Fruit fly (Drosophila melanogaster) whole organism, adult: Measurements from ENCODE around the gene SsRbeta.

Source experiments
- CG11617 ChIP-seq: fragments of 200-800 bp; sonication (Bioruptor generic); optimal IDR thresholded peaks from 2 replicates; lab custom pipeline; 2017; ENCODE audit warnings: mild to moderate bottlenecking, missing biosample characterization, missing genetic modification reagents, missing genetic modification characterization
- CG12768 ChIP-seq: fragments of 200-800 bp; sonication (Bioruptor generic); optimal IDR thresholded peaks from 2 replicates; lab custom pipeline; 2017; ENCODE audit warnings: missing biosample characterization, missing genetic modification characterization, mild to moderate bottlenecking, moderate library complexity, missing genetic modification reagents
- CG14711 ChIP-seq: fragments of 200-800 bp; sonication (Bioruptor generic); optimal IDR thresholded peaks from 2 replicates; lab custom pipeline; 2018; ENCODE audit warnings: missing biosample characterization, mild to moderate bottlenecking, missing genetic modification characterization, moderate library complexity
- CG1620 ChIP-seq: fragments of 200-800 bp; sonication (Bioruptor generic); optimal IDR thresholded peaks from 2 replicates; lab custom pipeline; 2016; ENCODE audit warnings: missing biosample characterization, missing genetic modification characterization
- CG33017 ChIP-seq: fragments of 200-800 bp; sonication (Bioruptor generic); optimal IDR thresholded peaks from 2 replicates; lab custom pipeline; 2018; ENCODE audit warnings: missing biosample characterization, mild to moderate bottlenecking, missing genetic modification characterization, moderate library complexity
- CG5204 ChIP-seq: fragments of 200-800 bp; sonication (Bioruptor generic); optimal IDR thresholded peaks from 2 replicates; lab custom pipeline; 2016; ENCODE audit warnings: missing biosample characterization, missing genetic modification characterization
- CG7045 ChIP-seq: fragments of 200-800 bp; sonication (Bioruptor generic); optimal IDR thresholded peaks from 2 replicates; lab custom pipeline; 2017; ENCODE audit warnings: missing biosample characterization, mild to moderate bottlenecking, missing genetic modification characterization
- CG7101 ChIP-seq: fragments of 200-800 bp; sonication (Bioruptor generic); optimal IDR thresholded peaks from 2 replicates; lab custom pipeline; 2018; ENCODE audit warnings: missing biosample characterization, mild to moderate bottlenecking, missing genetic modification characterization, moderate library complexity
- Clk ChIP-seq: fragments of 200-800 bp; sonication (Bioruptor generic); optimal IDR thresholded peaks from 2 replicates; lab custom pipeline; 2017; ENCODE audit warnings: missing biosample characterization, missing genetic modification characterization
- Crg-1 ChIP-seq: fragments of 200-800 bp; sonication (Bioruptor generic); optimal IDR thresholded peaks from 2 replicates; lab custom pipeline; 2016; ENCODE audit warnings: missing biosample characterization, missing genetic modification characterization
- Hr96 ChIP-seq: fragments of 200-800 bp; sonication (Bioruptor generic); optimal IDR thresholded peaks from 2 replicates; lab custom pipeline; 2016; ENCODE audit warnings: missing biosample characterization, missing genetic modification characterization
- Mnt ChIP-seq: fragments of 200-800 bp; sonication (Bioruptor generic); optimal IDR thresholded peaks from 2 replicates; lab custom pipeline; 2016; ENCODE audit warnings: missing biosample characterization, mild to moderate bottlenecking, missing genetic modification characterization
- bab1 ChIP-seq: fragments of 200-800 bp; sonication (Bioruptor generic); optimal IDR thresholded peaks from 3 replicates; lab custom pipeline; 2019; ENCODE audit warnings: missing biosample characterization, mild to moderate bottlenecking, missing genetic modification characterization, moderate library complexity
- cic ChIP-seq: fragments of 200-800 bp; sonication (Bioruptor generic); optimal IDR thresholded peaks from 2 replicates; lab custom pipeline; 2017; ENCODE audit warnings: missing biosample characterization, mild to moderate bottlenecking, missing genetic modification characterization, moderate library complexity
- cnc ChIP-seq, 2 experiments: fragments of >200 bp; optimal IDR thresholded peaks; 2 replicates each; lab custom pipeline; 2017
- kay ChIP-seq: fragments of 200-800 bp; sonication (Bioruptor generic); peaks from one replicate; lab custom pipeline; 2016; ENCODE audit warnings: missing biosample characterization, missing genetic modification characterization, borderline replicate concordance
- ovo ChIP-seq: fragments of 200-800 bp; sonication (Bioruptor generic); optimal IDR thresholded peaks from 2 replicates; lab custom pipeline; 2016; ENCODE audit warnings: missing biosample characterization, missing genetic modification characterization
- pad ChIP-seq: fragments of 200-800 bp; sonication (Bioruptor generic); optimal IDR thresholded peaks from 3 replicates; lab custom pipeline; 2017; ENCODE audit warnings: missing biosample characterization, missing genetic modification characterization, mild to moderate bottlenecking, moderate library complexity, missing genetic modification reagents
- tj ChIP-seq: fragments of 200-800 bp; sonication (Bioruptor generic); optimal IDR thresholded peaks from 3 replicates; lab custom pipeline; 2017; ENCODE audit warnings: missing biosample characterization, mild to moderate bottlenecking, missing genetic modification characterization, moderate library complexity
- toe ChIP-seq: fragments of 200-800 bp; sonication (Bioruptor generic); optimal IDR thresholded peaks from 2 replicates; lab custom pipeline; 2016; ENCODE audit warnings: missing biosample characterization, missing genetic modification characterization

The SsRbeta gene

DNA sequence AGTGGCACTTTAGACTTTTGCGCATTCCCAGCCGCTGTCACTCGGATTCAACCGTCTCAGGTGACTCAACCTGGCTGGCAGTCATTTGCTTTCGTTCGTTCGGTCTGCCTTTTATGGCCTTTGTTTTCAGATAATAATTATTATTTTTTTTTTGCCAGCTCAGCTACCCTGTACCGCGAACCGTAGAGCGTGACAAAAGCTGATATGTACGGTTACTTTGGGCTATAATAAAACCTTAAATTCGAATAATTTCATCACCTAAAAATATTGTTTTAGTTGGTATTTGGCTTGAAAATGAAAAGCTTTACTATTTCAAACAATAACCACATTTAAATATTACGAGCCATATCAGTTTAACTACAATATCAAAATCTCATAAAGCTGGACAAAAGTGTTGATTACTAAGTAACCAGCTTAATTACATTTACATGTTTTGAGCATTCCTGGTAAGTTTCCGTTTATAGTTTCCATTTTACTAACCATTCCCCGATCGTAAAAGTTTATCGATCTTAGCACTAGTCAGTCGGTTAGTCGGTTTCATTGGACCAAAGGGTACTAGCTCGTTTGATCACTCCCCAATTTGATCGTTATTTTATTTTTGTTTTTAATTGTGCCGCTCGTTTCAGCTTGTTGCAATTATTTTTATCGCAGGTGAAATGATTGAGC, 21.6 kb downstream of the SsRbeta start:
- peak; percentile 16 for TF ChIP-seq CG12768 (GFP tag; lab: Kevin White, UChicago)
- TF ChIP-seq Mnt (GFP tag; lab: Kevin White, UChicago), result no peak
- TF ChIP-seq ovo (GFP tag; lab: Kevin White, UChicago), result no peak
- TF ChIP-seq cnc (optimal IDR thresholded peaks at IDR 0.05; lab: Kevin White, UChicago), result no peak
- no peak for TF ChIP-seq pad (GFP tag; lab: Kevin White, UChicago)
- TF ChIP-seq Hr96, result peak; percentile 0
- TF ChIP-seq CG11617, result no peak
- TF ChIP-seq tj, result peak; percentile 73
- TF ChIP-seq kay (GFP tag; lab: Kevin White, UChicago), result peak; percentile 98
- no peak for TF ChIP-seq CG1620
- no peak for TF ChIP-seq Clk (GFP tag; lab: Kevin White, UChicago)
- TF ChIP-seq CG7045, result no peak
- TF ChIP-seq CG5204, result peak; percentile 16
- peak; percentile 35 for TF ChIP-seq toe (GFP tag; lab: Kevin White, UChicago)
- no peak for TF ChIP-seq CG7101 (tag; lab: Kevin White, UChicago)

DNA sequence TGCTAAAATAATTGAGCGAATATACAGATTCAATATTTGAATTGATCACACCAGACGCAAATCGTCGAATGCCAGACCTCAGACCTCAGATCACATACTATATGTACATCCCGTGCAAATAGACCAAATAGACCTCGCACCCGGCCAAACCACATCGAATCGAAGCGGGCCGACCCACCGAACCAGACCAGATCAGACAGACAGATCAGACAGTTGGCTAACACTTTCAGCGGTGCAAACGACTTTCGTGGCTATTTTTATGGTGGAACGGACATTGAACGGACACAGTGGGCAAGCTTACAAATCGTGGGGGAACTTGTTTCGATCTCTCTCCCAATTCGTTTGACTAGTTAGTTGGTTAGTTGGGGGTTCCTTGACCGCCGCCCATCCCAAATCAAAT, 22.3 kb downstream of the SsRbeta start:
- TF ChIP-seq CG5204 (no peak), Hr96 (no peak), pad (GFP tag; lab: Kevin White, UChicago) (no peak), tj (no peak), Clk (GFP tag; lab: Kevin White, UChicago) (no peak), Mnt (GFP tag; lab: Kevin White, UChicago) (no peak), CG7045 (no peak), CG1620 (no peak), cic (GFP tag; lab: Kevin White, UChicago) (no peak), toe (GFP tag; lab: Kevin White, UChicago) (no peak), Crg-1 (GFP tag; lab: Kevin White, UChicago) (no peak), CG12768 (GFP tag; lab: Kevin White, UChicago) (no peak), CG7101 (tag; lab: Kevin White, UChicago) (no peak), CG14711 (tag; lab: Kevin White, UChicago) (no peak), cnc (optimal IDR thresholded peaks at IDR 0.05; lab: Kevin White, UChicago) (no peak)

DNA sequence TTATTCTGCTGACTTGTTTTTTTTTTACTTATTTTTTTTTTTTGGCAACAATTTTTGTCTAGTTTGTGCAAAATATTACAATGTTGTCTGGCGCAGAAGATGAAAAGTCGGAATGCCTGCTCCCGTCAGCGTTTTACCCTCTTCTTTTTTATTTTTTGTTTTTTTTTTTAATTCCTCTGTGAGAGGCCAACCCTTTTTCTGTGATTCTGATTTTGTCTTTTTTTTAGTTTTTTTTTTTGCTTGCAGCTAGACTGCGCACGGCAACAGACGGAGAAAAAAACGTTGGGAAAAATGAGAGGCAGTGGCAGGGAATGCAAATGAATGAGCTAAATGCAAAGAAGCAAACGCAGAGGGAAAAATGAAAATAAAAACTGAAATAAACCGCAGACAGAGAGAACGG, 23.7 kb downstream of the SsRbeta start:
- TF ChIP-seq cic (GFP tag; lab: Kevin White, UChicago) (no peak), tj (peak; percentile 68), CG11617 (no peak), Mnt (GFP tag; lab: Kevin White, UChicago) (no peak), CG7045 (no peak), CG1620 (no peak), Hr96 (peak; percentile 1), kay (GFP tag; lab: Kevin White, UChicago) (no peak)

DNA sequence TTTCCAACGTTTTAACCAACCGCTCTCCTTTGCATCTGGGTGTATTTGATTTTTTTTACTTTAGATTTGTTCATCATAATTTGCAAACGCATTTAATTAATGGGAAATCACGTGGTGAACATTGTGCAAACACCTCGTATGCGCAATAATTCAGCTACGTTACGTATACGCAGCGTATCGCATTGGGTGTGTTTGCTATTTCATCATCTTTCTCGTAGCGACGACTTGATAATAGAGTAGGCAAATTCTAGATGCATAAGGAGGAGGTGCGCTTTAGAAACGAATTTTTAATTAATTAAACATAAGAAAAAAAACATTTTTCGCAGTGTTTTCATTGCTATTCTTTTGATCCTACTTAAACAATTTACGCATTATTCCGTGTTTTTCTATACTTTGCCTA, 24.2 kb downstream of the SsRbeta start:
- TF ChIP-seq Mnt (GFP tag; lab: Kevin White, UChicago) (no peak), CG7101 (tag; lab: Kevin White, UChicago) (no peak), Clk (GFP tag; lab: Kevin White, UChicago) (no peak), CG5204 (no peak), kay (GFP tag; lab: Kevin White, UChicago) (no peak), CG12768 (GFP tag; lab: Kevin White, UChicago) (no peak), CG33017 (tag; lab: Kevin White, UChicago) (no peak), pad (GFP tag; lab: Kevin White, UChicago) (no peak), CG11617 (no peak), ovo (GFP tag; lab: Kevin White, UChicago) (no peak), cnc (optimal IDR thresholded peaks at IDR 0.05; lab: Kevin White, UChicago) (no peak), CG14711 (tag; lab: Kevin White, UChicago) (no peak), bab1 (GFP tag; lab: Kevin White, UChicago) (no peak), tj (no peak), Crg-1 (GFP tag; lab: Kevin White, UChicago) (no peak), CG7045 (no peak), CG1620 (no peak), cic (GFP tag; lab: Kevin White, UChicago) (no peak), toe (GFP tag; lab: Kevin White, UChicago) (no peak), Hr96 (no peak)

DNA sequence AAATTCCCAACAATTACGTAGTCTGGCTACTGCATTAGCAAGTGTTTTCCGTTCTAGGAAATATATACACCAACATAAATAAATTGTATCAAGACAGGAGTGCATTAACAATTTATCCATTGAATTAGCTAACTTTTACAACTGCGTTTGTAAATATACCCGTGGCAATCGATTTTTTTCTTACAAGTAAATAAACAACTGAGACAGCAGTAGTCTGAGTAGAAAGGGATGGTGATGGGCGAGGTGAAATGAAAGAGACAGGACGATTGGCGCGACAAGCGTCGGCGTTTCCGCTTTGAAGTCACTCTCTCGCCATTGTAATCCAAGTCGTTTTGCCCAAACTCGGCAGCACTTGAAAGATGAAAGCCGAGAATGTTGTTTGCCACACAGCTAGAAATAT, 26.1 kb downstream of the SsRbeta start:
- TF ChIP-seq Clk (GFP tag; lab: Kevin White, UChicago), result no peak
- TF ChIP-seq CG7101 (tag; lab: Kevin White, UChicago), result no peak
- TF ChIP-seq ovo (GFP tag; lab: Kevin White, UChicago), result no peak

DNA sequence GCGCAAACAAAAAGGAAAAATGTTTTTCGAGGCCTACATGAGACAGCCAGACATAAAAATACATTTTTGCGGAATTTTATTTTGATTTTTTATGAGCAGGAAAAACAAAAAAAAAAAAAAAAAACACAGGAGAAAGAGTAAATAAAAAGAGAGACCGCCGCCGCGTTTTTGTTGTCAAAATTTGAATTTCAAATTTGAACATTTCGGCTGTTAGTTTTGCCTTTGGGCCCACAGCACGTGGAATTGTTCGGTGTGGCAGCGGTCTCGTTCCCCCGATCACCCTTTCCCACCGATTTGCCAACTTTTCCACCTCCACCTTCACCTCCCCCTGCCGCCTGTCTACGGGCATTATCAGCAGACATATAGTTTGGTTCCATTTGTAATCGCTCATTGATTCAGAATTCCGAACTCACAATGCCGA, 27.4 kb downstream of the SsRbeta start:
- peak; percentile 66 for TF ChIP-seq cic (GFP tag; lab: Kevin White, UChicago)
- peak; percentile 86 for TF ChIP-seq Mnt (GFP tag; lab: Kevin White, UChicago)
- no peak for TF ChIP-seq CG14711 (tag; lab: Kevin White, UChicago)
- peak; percentile 12 for TF ChIP-seq CG12768 (GFP tag; lab: Kevin White, UChicago)
